Fruit fly (Drosophila melanogaster): ENCODE results near the gene CG7272.

The CG7272 gene

dm6 chr3L:15517508-15517907, 16.8 kb downstream of the CG7272 start:
- TF ChIP-seq CG12768 (GFP tag; optimal IDR thresholded peaks at IDR 0.05) = no peak
- peak; percentile 50 for TF ChIP-seq kay (GFP tag; ENCODE audit: borderline replicate concordance)
- TF ChIP-seq cic (GFP tag; optimal IDR thresholded peaks at IDR 0.05) = peak; percentile 12

- peak; percentile 35 for TF ChIP-seq Mnt (GFP tag; optimal IDR thresholded peaks at IDR 0.05)
- TF ChIP-seq cic (GFP tag; optimal IDR thresholded peaks at IDR 0.05) = peak; percentile 33
- TF ChIP-seq Clk (GFP tag; optimal IDR thresholded peaks at IDR 0.05) = no peak
- TF ChIP-seq kay (GFP tag; ENCODE audit: borderline replicate concordance) = peak; percentile 8
Measured at dm6 chr3L:15518344-15518743, 17.6 kb downstream of the CG7272 start.

- TF ChIP-seq CG11617 (GFP tag; optimal IDR thresholded peaks at IDR 0.05) = no peak
Measured at dm6 chr3L:15519492-15519891, 18.8 kb downstream of the CG7272 start, which contains the start of gene mex1. TSS of gene mex1 (minus strand) at chr3L:15519592.

DNA sequence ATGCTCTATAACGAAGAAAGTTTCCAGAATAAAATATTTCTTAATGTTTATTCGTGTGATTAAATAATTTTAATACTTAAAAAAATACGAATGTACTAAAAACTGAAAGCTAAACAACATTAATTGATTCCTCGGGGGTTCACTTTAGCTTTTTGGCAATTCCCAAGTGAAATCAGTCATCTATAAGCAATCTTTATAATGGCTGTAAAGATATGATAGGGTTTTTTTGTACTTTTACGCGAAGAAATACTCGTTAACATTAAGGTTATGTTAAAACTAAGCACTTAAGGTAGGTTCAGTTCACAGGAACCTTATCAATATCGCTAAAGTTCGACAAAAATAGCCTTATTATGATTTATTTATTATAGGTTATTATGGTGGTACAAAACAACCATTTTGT, 19.2 kb downstream of the CG7272 start:
- TF ChIP-seq CG14711 (tag; optimal IDR thresholded peaks at IDR 0.05) = no peak
- TF ChIP-seq Mnt (GFP tag; optimal IDR thresholded peaks at IDR 0.05) = no peak
- TF ChIP-seq cic (GFP tag; optimal IDR thresholded peaks at IDR 0.05) = no peak
- no peak for TF ChIP-seq CG12768 (GFP tag; optimal IDR thresholded peaks at IDR 0.05)
- TF ChIP-seq tj (GFP tag; optimal IDR thresholded peaks at IDR 0.05) = no peak

- peak; percentile 82 for TF ChIP-seq tj (GFP tag; optimal IDR thresholded peaks at IDR 0.05)
- peak; percentile 7 for TF ChIP-seq bab1 (GFP tag; optimal IDR thresholded peaks at IDR 0.05)
- no peak for TF ChIP-seq Crg-1 (GFP tag; optimal IDR thresholded peaks at IDR 0.05)
Measured at dm6 chr3L:15520320-15520719, 19.6 kb downstream of the CG7272 start, which contains the start of gene yellow-k. TSS of gene yellow-k (plus strand) at chr3L:15520620.

- TF ChIP-seq CG7101 (tag; optimal IDR thresholded peaks at IDR 0.05) (no peak), CG1620 (GFP tag; optimal IDR thresholded peaks at IDR 0.05) (no peak), tj (GFP tag; optimal IDR thresholded peaks at IDR 0.05) (no peak), toe (GFP tag; optimal IDR thresholded peaks at IDR 0.05) (no peak), Mnt (GFP tag; optimal IDR thresholded peaks at IDR 0.05) (no peak), CG14711 (tag; optimal IDR thresholded peaks at IDR 0.05) (no peak), kay (GFP tag; ENCODE audit: borderline replicate concordance) (peak; percentile 8), bab1 (GFP tag; optimal IDR thresholded peaks at IDR 0.05) (peak; percentile 70), cic (GFP tag; optimal IDR thresholded peaks at IDR 0.05) (no peak), CG33017 (tag; optimal IDR thresholded peaks at IDR 0.05) (no peak), CG7045 (GFP tag; optimal IDR thresholded peaks at IDR 0.05) (no peak), Clk (GFP tag; optimal IDR thresholded peaks at IDR 0.05) (no peak)
Measured at dm6 chr3L:15523806-15524346, 23.1 kb downstream of the CG7272 start, which contains the start of gene CG7945. TSS of gene CG7945 (minus strand) at chr3L:15524137.

- TF ChIP-seq Mnt (GFP tag; optimal IDR thresholded peaks at IDR 0.05) (no peak), bab1 (GFP tag; optimal IDR thresholded peaks at IDR 0.05) (no peak)
Measured at dm6 chr3L:15525153-15525552, 24.4 kb downstream of the CG7272 start, which contains the start of gene CG33986. TSS of gene CG33986 (minus strand) at chr3L:15525253.

- no peak for TF ChIP-seq CG12768 (GFP tag; optimal IDR thresholded peaks at IDR 0.05)
- TF ChIP-seq Clk (GFP tag; optimal IDR thresholded peaks at IDR 0.05) = no peak
- no peak for TF ChIP-seq CG7101 (tag; optimal IDR thresholded peaks at IDR 0.05)
- no peak for TF ChIP-seq toe (GFP tag; optimal IDR thresholded peaks at IDR 0.05)
- no peak for TF ChIP-seq CG33017 (tag; optimal IDR thresholded peaks at IDR 0.05)
- TF ChIP-seq cic (GFP tag; optimal IDR thresholded peaks at IDR 0.05) = no peak
- TF ChIP-seq cnc (optimal IDR thresholded peaks at IDR 0.05) = no peak
- TF ChIP-seq Hr96 (GFP tag; optimal IDR thresholded peaks at IDR 0.05) = no peak
- no peak for TF ChIP-seq Crg-1 (GFP tag; optimal IDR thresholded peaks at IDR 0.05)
- TF ChIP-seq bab1 (GFP tag; optimal IDR thresholded peaks at IDR 0.05) = no peak
- no peak for TF ChIP-seq CG1620 (GFP tag; optimal IDR thresholded peaks at IDR 0.05)
- no peak for TF ChIP-seq tj (GFP tag; optimal IDR thresholded peaks at IDR 0.05)
- TF ChIP-seq CG11617 (GFP tag; optimal IDR thresholded peaks at IDR 0.05) = no peak
- no peak for TF ChIP-seq ovo (GFP tag; optimal IDR thresholded peaks at IDR 0.05)
- no peak for TF ChIP-seq CG14711 (tag; optimal IDR thresholded peaks at IDR 0.05)
- TF ChIP-seq Mnt (GFP tag; optimal IDR thresholded peaks at IDR 0.05) = no peak
- TF ChIP-seq CG5204 (GFP tag; optimal IDR thresholded peaks at IDR 0.05) = no peak
- no peak for TF ChIP-seq pad (GFP tag; optimal IDR thresholded peaks at IDR 0.05)
- TF ChIP-seq kay (GFP tag; ENCODE audit: borderline replicate concordance) = no peak
- no peak for TF ChIP-seq CG7045 (GFP tag; optimal IDR thresholded peaks at IDR 0.05)
Measured at dm6 chr3L:15526712-15527111, 26.0 kb downstream of the CG7272 start, which contains the start of gene CG33985. TSS of gene CG33985 (minus strand) at chr3L:15526812.
